Fruit fly (Drosophila melanogaster) whole organism, embryonic: ENCODE data around the gene CG16753.

ENCODE experiments used
- Atf6 ChIP-seq: fragments of 200-800 bp; sonication (Bioruptor generic); IDR thresholded peaks from 2 replicates; pipeline ENCODE4 v1.3.6; 2022; ENCODE audit warnings: missing biosample characterization, missing genetic modification characterization
- Bdp1 ChIP-seq: fragments of 200-800 bp; sonication (Bioruptor generic); optimal IDR thresholded peaks from 3 replicates; lab custom pipeline; 2016; ENCODE audit warnings: missing biosample characterization, missing genetic modification characterization
- CG1024 ChIP-seq: fragments of 200-800 bp; sonication (Bioruptor generic); IDR thresholded peaks from 2 replicates; pipeline ENCODE4 v1.3.6; 2022; ENCODE audit warnings: missing biosample characterization, missing genetic modification characterization
- CG10321 ChIP-seq: fragments of 200-800 bp; sonication (Bioruptor generic); IDR thresholded peaks from 2 replicates; pipeline ENCODE4 v1.3.6; 2022; ENCODE audit warnings: missing biosample characterization, missing genetic modification characterization
- CG10431 ChIP-seq: fragments of 200-800 bp; sonication (Bioruptor generic); optimal IDR thresholded peaks from 3 replicates; lab custom pipeline; 2018; ENCODE audit warnings: missing biosample characterization, mild to moderate bottlenecking, missing genetic modification characterization
- CG11085 ChIP-seq: fragments of 200-800 bp; sonication (Bioruptor generic); IDR thresholded peaks from 2 replicates; pipeline ENCODE4 v1.3.6; 2022; ENCODE audit warnings: missing biosample characterization, missing genetic modification characterization
- CG11723 ChIP-seq: fragments of 200-800 bp; sonication (Bioruptor generic); optimal IDR thresholded peaks from 2 replicates; lab custom pipeline; 2017; ENCODE audit warnings: missing biosample characterization, mild to moderate bottlenecking, missing genetic modification characterization
- CG12236 ChIP-seq: fragments of 200-800 bp; sonication (Bioruptor generic); optimal IDR thresholded peaks from 2 replicates; lab custom pipeline; 2016; ENCODE audit warnings: missing biosample characterization, missing genetic modification characterization
- CG13296 ChIP-seq: fragments of 200-800 bp; sonication (Bioruptor generic); optimal IDR thresholded peaks from 3 replicates; lab custom pipeline; 2018; ENCODE audit warnings: missing biosample characterization, mild to moderate bottlenecking, missing genetic modification characterization
- CG14667 ChIP-seq: fragments of 200-800 bp; sonication (Bioruptor generic); IDR thresholded peaks from 2 replicates; pipeline ENCODE4 v1.3.6; 2022; ENCODE audit warnings: missing biosample characterization, missing genetic modification characterization
- CG15073 ChIP-seq: fragments of 200-800 bp; sonication (Bioruptor generic); optimal IDR thresholded peaks from 2 replicates; lab custom pipeline; 2016; ENCODE audit warnings: missing biosample characterization, missing genetic modification characterization
- CG2199 ChIP-seq: fragments of 200-800 bp; sonication (Bioruptor generic); IDR thresholded peaks from 3 replicates; pipeline ENCODE4 v1.3.6; 2022; ENCODE audit warnings: missing biosample characterization, missing genetic modification characterization
- CG30403 ChIP-seq: fragments of 200-800 bp; sonication (Bioruptor generic); optimal IDR thresholded peaks from 3 replicates; lab custom pipeline; 2016; ENCODE audit warnings: missing biosample characterization, missing genetic modification characterization
- CG3163 ChIP-seq: fragments of 200-800 bp; sonication (Bioruptor generic); optimal IDR thresholded peaks from 3 replicates; lab custom pipeline; 2016; ENCODE audit warnings: missing biosample characterization, missing genetic modification characterization
- CG32772 ChIP-seq: fragments of 200-800 bp; sonication (Bioruptor generic); IDR thresholded peaks from 2 replicates; pipeline ENCODE4 v1.3.6; 2022; ENCODE audit warnings: missing biosample characterization, missing genetic modification characterization
- CG4730 ChIP-seq: fragments of 200-800 bp; sonication (Bioruptor generic); IDR thresholded peaks from 2 replicates; pipeline ENCODE4 v1.3.6; 2022; ENCODE audit warnings: missing biosample characterization, missing genetic modification characterization
- CG7556 ChIP-seq: fragments of 200-800 bp; sonication (Bioruptor generic); optimal IDR thresholded peaks from 2 replicates; lab custom pipeline; 2017; ENCODE audit warnings: missing biosample characterization, mild to moderate bottlenecking, missing genetic modification characterization
- CG8478 ChIP-seq: fragments of >200 bp; optimal IDR thresholded peaks from 2 replicates; lab custom pipeline; 2018
- CG9932 ChIP-seq: fragments of 200-800 bp; sonication (Bioruptor generic); IDR thresholded peaks from 2 replicates; pipeline ENCODE4 v1.3.6; 2022; ENCODE audit warnings: missing biosample characterization, missing genetic modification characterization
- CHES-1-like ChIP-seq: fragments of 200-800 bp; sonication (Bioruptor generic); optimal IDR thresholded peaks from 2 replicates; lab custom pipeline; 2016; ENCODE audit warnings: missing biosample characterization, missing genetic modification characterization
- Camta ChIP-seq: fragments of 200-800 bp; sonication (Bioruptor generic); optimal IDR thresholded peaks from 2 replicates; lab custom pipeline; 2016; ENCODE audit warnings: missing biosample characterization, missing genetic modification characterization
- Jarid2 ChIP-seq: fragments of 200-800 bp; sonication (Bioruptor generic); optimal IDR thresholded peaks from 3 replicates; lab custom pipeline; 2017; ENCODE audit warnings: mild to moderate bottlenecking, missing biosample characterization, missing genetic modification reagents, missing genetic modification characterization
- Mad ChIP-seq: fragments of 200-800 bp; sonication (Bioruptor generic); optimal IDR thresholded peaks from 2 replicates; lab custom pipeline; 2016; ENCODE audit warnings: missing biosample characterization, missing genetic modification characterization
- Max ChIP-seq: fragments of 200-800 bp; sonication (Bioruptor generic); optimal IDR thresholded peaks from 2 replicates; lab custom pipeline; 2016; ENCODE audit warnings: missing biosample characterization, mild to moderate bottlenecking, missing genetic modification characterization
- Oaz ChIP-seq: fragments of 200-800 bp; sonication (Bioruptor generic); IDR thresholded peaks from 2 replicates; pipeline ENCODE4 v1.3.6; 2022; ENCODE audit warnings: missing biosample characterization, missing genetic modification characterization
- Trl ChIP-seq, 3 experiments: fragments of >200 bp in 2 of 3; fragments of 200-800 bp in 1 of 3; sonication (Bioruptor generic) in 1 of 3; optimal IDR thresholded peaks; 2 replicates in 1 of 3; 3 replicates in 2 of 3; lab custom pipeline; 2016 to 2017; ENCODE audit warnings: missing biosample characterization in 1 of 3, missing genetic modification characterization in 1 of 3
- Usf ChIP-seq: fragments of 200-800 bp; sonication (Bioruptor generic); optimal IDR thresholded peaks from 2 replicates; lab custom pipeline; 2017; ENCODE audit warnings: missing genotype, missing biosample characterization, missing genetic modification characterization
- Vsx1 ChIP-seq: fragments of 200-800 bp; sonication (Bioruptor generic); optimal IDR thresholded peaks from 2 replicates; lab custom pipeline; 2017; ENCODE audit warnings: missing biosample characterization, mild to moderate bottlenecking, missing genetic modification characterization, missing genetic modification reagents
- YL-1 ChIP-seq: fragments of 200-800 bp; sonication (Bioruptor generic); optimal IDR thresholded peaks from 3 replicates; lab custom pipeline; 2017; ENCODE audit warnings: missing biosample characterization, mild to moderate bottlenecking, missing genetic modification characterization
- al ChIP-seq: fragments of 200-800 bp; sonication (Bioruptor generic); IDR thresholded peaks from 2 replicates; pipeline ENCODE4 v1.3.6; 2022; ENCODE audit warnings: missing biosample characterization, missing genetic modification characterization
- dysf ChIP-seq: fragments of 200-800 bp; sonication (Bioruptor generic); IDR thresholded peaks from 3 replicates; pipeline ENCODE4 v1.3.6; 2022; ENCODE audit warnings: missing biosample characterization, missing genetic modification characterization
- fd3F ChIP-seq: fragments of 200-800 bp; sonication (Bioruptor generic); optimal IDR thresholded peaks from 2 replicates; lab custom pipeline; 2018; ENCODE audit warnings: missing biosample characterization, mild to moderate bottlenecking, missing genetic modification characterization, moderate library complexity
- fd96Cb ChIP-seq: fragments of 200-800 bp; sonication (Bioruptor generic); optimal IDR thresholded peaks from 2 replicates; lab custom pipeline; 2018; ENCODE audit warnings: missing biosample characterization, mild to moderate bottlenecking, missing genetic modification characterization, moderate library complexity
- gce ChIP-seq: fragments of 200-800 bp; sonication (Bioruptor generic); IDR thresholded peaks from 3 replicates; pipeline ENCODE4 v1.3.6; 2022; ENCODE audit warnings: missing biosample characterization, missing genetic modification characterization
- gcm ChIP-seq: fragments of 200-800 bp; sonication (Bioruptor generic); optimal IDR thresholded peaks from 2 replicates; lab custom pipeline; 2019; ENCODE audit warnings: missing biosample characterization, mild to moderate bottlenecking, missing genetic modification characterization, moderate library complexity
- grn ChIP-seq: fragments of 200-800 bp; sonication (Bioruptor generic); optimal IDR thresholded peaks from 3 replicates; lab custom pipeline; 2017; ENCODE audit warnings: missing biosample characterization, missing genetic modification characterization
- gsb-n ChIP-seq: fragments of 200-800 bp; sonication (Bioruptor generic); optimal IDR thresholded peaks from 3 replicates; lab custom pipeline; 2018; ENCODE audit warnings: missing biosample characterization, mild to moderate bottlenecking, missing genetic modification characterization
- hth ChIP-seq: fragments of >200 bp; optimal IDR thresholded peaks from 2 replicates; lab custom pipeline; 2017; ENCODE audit warnings: inconsistent platforms
- kni ChIP-seq: fragments of 200-800 bp; sonication (Bioruptor generic); optimal IDR thresholded peaks from 3 replicates; lab custom pipeline; 2017; ENCODE audit warnings: mild to moderate bottlenecking, missing biosample characterization, missing genetic modification reagents, missing genetic modification characterization
- lola ChIP-seq, 3 experiments: fragments of >200 bp in 2 of 3; fragments of 200-800 bp in 1 of 3; sonication (Bioruptor generic) in 1 of 3; optimal IDR thresholded peaks; 2 replicates each; lab custom pipeline; 2017 to 2019; ENCODE audit warnings: missing biosample characterization in 3 of 3, missing genetic modification characterization in 3 of 3, mild to moderate bottlenecking in 1 of 3, moderate library complexity in 1 of 3
- mam ChIP-seq: fragments of 200-800 bp; sonication (Bioruptor generic); optimal IDR thresholded peaks from 3 replicates; lab custom pipeline; 2016; ENCODE audit warnings: missing biosample characterization, missing genetic modification characterization
- nerfin-2 ChIP-seq: fragments of 200-800 bp; sonication (Bioruptor generic); IDR thresholded peaks from 2 replicates; pipeline ENCODE4 v1.3.6; 2022; ENCODE audit warnings: missing biosample characterization, missing genetic modification characterization; ENCODE audit not compliant: partially characterized antibody
- sna ChIP-seq: fragments of 200-800 bp; sonication (Bioruptor generic); IDR thresholded peaks from 2 replicates; pipeline ENCODE4 v1.3.6; 2022; ENCODE audit warnings: missing biosample characterization, missing genetic modification characterization; ENCODE audit not compliant: partially characterized antibody
- so ChIP-seq: fragments of 200-800 bp; sonication (Bioruptor generic); IDR thresholded peaks from 3 replicates; pipeline ENCODE4 v1.3.6; 2022; ENCODE audit warnings: missing biosample characterization, missing genetic modification characterization
- stc ChIP-seq: fragments of 200-800 bp; sonication (Bioruptor generic); IDR thresholded peaks from 2 replicates; pipeline ENCODE4 v1.3.6; 2022; ENCODE audit warnings: missing biosample characterization, missing genetic modification characterization
- tna ChIP-seq: fragments of 200-800 bp; sonication (Bioruptor generic); IDR thresholded peaks from 2 replicates; pipeline ENCODE4 v1.3.6; 2022; ENCODE audit warnings: missing biosample characterization, missing genetic modification characterization; ENCODE audit not compliant: partially characterized antibody
- trem ChIP-seq: fragments of 200-800 bp; optimal IDR thresholded peaks from 3 replicates; lab custom pipeline; 2019; ENCODE audit warnings: missing biosample characterization, mild to moderate bottlenecking, missing genetic modification characterization, moderate library complexity
- ttk ChIP-seq: fragments of 200-800 bp; sonication (Bioruptor generic); IDR thresholded peaks from 2 replicates; pipeline ENCODE4 v2.1.2; 2022; ENCODE audit warnings: missing biosample characterization, missing genetic modification characterization
- vnd ChIP-seq: fragments of 200-800 bp; sonication (Bioruptor generic); IDR thresholded peaks from 3 replicates; pipeline ENCODE4 v1.3.6; 2022; ENCODE audit warnings: missing biosample characterization, missing genetic modification characterization; ENCODE audit not compliant: partially characterized antibody

CG16753 gene

DNA sequence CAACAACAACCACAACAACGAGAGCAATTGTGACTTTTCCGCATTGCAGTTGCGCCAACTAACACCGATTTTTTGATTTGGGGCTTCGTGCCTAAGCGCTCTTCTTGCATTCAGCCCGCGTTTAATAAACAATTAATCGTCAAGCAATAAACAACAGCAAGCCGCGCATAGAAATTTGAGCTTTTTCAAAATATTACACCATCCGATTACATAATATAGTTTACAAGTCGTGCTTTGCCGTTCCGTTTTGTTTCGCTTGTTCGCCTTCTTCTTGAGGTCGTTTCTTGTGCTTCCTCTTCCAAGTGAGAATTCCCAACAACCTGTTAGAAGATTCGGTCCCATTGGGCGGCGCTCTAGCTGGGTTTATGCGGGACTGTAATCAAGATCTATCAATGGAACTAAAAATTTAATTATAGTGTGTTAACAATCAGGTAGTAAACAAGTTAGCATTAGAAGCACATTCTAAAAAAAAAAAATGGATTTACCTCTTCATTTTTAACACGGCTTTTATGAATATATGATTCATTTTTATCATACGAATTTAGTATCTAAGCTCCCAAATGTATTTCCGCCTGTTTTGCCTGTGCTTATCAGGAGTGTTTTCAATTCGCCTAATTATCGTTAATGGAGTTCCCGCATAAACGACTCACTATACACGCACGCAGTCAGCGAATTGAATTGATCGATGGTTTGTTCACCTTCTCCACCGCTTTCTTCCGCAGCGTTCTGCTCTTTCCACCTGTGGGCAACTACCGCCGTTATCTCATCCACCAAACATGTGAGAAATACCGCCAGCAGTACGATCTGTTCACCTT is 18.9 kb upstream of the CG16753 start (continued):
- TF ChIP-seq gcm (GFP tag; lab: Kevin White, UChicago) (peak; percentile 88), stc (peak; percentile 69; the same call in 1 of the 2 replicates), ttk (peak; percentile 60), CG32772 (GFP tag; lab: Robert Waterston, UW) (0 out of 2 replicates have a peak, but pooled peaks have one; percentile 25), CG14667 (peak; percentile 50), Trl (optimal IDR thresholded peaks at IDR 0.05; lab: Kevin White, UChicago) (peak in 1 of 2 experiments; percentile 41), Trl (GFP tag; optimal IDR thresholded peaks at IDR 0.05; lab: Kevin White, UChicago) (peak; percentile 68), CG1024 (GFP tag; lab: Robert Waterston, UW) (peak; percentile 44; the same call in 1 of the 2 replicates), vnd (GFP tag; lab: Robert Waterston, UW) (no peak), Atf6 (peak; percentile 90), trem (tag; lab: Kevin White, UChicago) (peak; percentile 59), Jarid2 (GFP tag; lab: Kevin White, UChicago) (peak; percentile 68), Camta (GFP tag; lab: Kevin White, UChicago) (peak; percentile 77), gsb-n (peak; percentile 84), fd96Cb (tag; lab: Kevin White, UChicago) (peak; percentile 81), Bdp1 (peak; percentile 69), kni (GFP tag; lab: Kevin White, UChicago) (peak; percentile 78), CG8478 (lab: Kevin White, UChicago) (no peak), al (GFP tag; lab: Robert Waterston, UW) (peak; percentile 35; the same call in 1 of the 2 replicates), so (GFP tag; lab: Robert Waterston, UW) (peak; percentile 89), sna (GFP tag; lab: Robert Waterston, UW) (no peak), CHES-1-like (GFP tag; lab: Kevin White, UChicago) (peak; percentile 65), grn (GFP tag; lab: Kevin White, UChicago) (peak; percentile 54), CG11723 (peak; percentile 77), CG3163 (peak; percentile 42), Vsx1 (peak; percentile 73), YL-1 (GFP tag; lab: Kevin White, UChicago) (peak; percentile 57), CG9932 (GFP tag; lab: Robert Waterston, UW) (peak; percentile 79), CG2199 (GFP tag; lab: Robert Waterston, UW) (0 out of 3 replicates have a peak, but pooled peaks have one; percentile 45), Oaz (peak; percentile 74), gce (GFP tag; lab: Robert Waterston, UW) (peak; percentile 60; the same call in 1 of the 3 replicates), CG4730 (GFP tag; lab: Robert Waterston, UW) (peak; percentile 64), dysf (GFP tag; lab: Robert Waterston, UW) (peak; percentile 82; the same call in 2 of the 3 replicates), CG13296 (GFP tag; lab: Kevin White, UChicago) (peak; percentile 94), tna (no peak), mam (GFP tag; lab: Kevin White, UChicago) (peak; percentile 59), Mad (GFP tag; lab: Kevin White, UChicago) (peak; percentile 54), CG11085 (no peak), CG30403 (GFP tag; lab: Kevin White, UChicago) (peak; percentile 86), Usf (peak; percentile 67), lola (GFP tag; optimal IDR thresholded peaks at IDR 0.05; lab: Kevin White, UChicago) (peak in 1 of 3 experiments; percentile 90), fd3F (GFP tag; lab: Kevin White, UChicago) (peak; percentile 79), CG12236 (GFP tag; lab: Kevin White, UChicago) (peak; percentile 48), CG7556 (GFP tag; lab: Kevin White, UChicago) (peak; percentile 91), CG10321 (GFP tag; lab: Robert Waterston, UW) (no peak; the same call in 1 of the 2 replicates), nerfin-2 (GFP tag; lab: Robert Waterston, UW) (no peak), CG15073 (GFP tag; lab: Kevin White, UChicago) (no peak), CG10431 (peak; percentile 76), hth (lab: Kevin White, UChicago) (no peak), Max (GFP tag; lab: Kevin White, UChicago) (peak; percentile 82)
